Worm (Caenorhabditis elegans): ENCODE data around the gene asp-3.
A peak's percentile ranks its signal among the peaks of the same experiment; 100 is the strongest.

Gene asp-3

ce11 chrX:6808640-6809039 is 17.8 kb downstream of the asp-3 start:
- peak; percentile 47 for TF ChIP-seq ama-1 (optimal IDR thresholded peaks at IDR 0.05)
- peak in 1 of 6 experiments; percentile 75 for TF ChIP-seq elt-3 (tag; optimal IDR thresholded peaks at IDR 0.05)
- TF ChIP-seq nhr-90 (tag; optimal IDR thresholded peaks at IDR 0.05; ENCODE audit: poor library complexity): peak; percentile 59
- peak in 1 of 2 experiments; percentile 81 for TF ChIP-seq lin-35 (GFP tag; optimal IDR thresholded peaks at IDR 0.05)
- peak; percentile 36 for TF ChIP-seq C16A3.4 (tag; optimal IDR thresholded peaks at IDR 0.05)
- no peak for TF ChIP-seq zag-1 (tag; optimal IDR thresholded peaks at IDR 0.05)
- TF ChIP-seq irx-1 (tag; optimal IDR thresholded peaks at IDR 0.05): no peak
- TF ChIP-seq nhr-71 (tag; optimal IDR thresholded peaks at IDR 0.05): peak; percentile 49
- peak; percentile 39 for TF ChIP-seq grh-1 (GFP tag; IDR thresholded peaks at IDR 0.05)
- TF ChIP-seq nhr-47 (tag; optimal IDR thresholded peaks at IDR 0.05): peak; percentile 9
- no peak for TF ChIP-seq fkh-8 (tag; optimal IDR thresholded peaks at IDR 0.05)
- no peak for TF ChIP-seq ztf-11 (tag; optimal IDR thresholded peaks at IDR 0.05)
- TF ChIP-seq lsy-2 (tag; optimal IDR thresholded peaks at IDR 0.05): peak in 1 of 2 experiments; percentile 27
- TF ChIP-seq elt-2 (tag; optimal IDR thresholded peaks at IDR 0.05): peak; percentile 37
- TF ChIP-seq nhr-20 (tag; optimal IDR thresholded peaks at IDR 0.05): peak; percentile 77
- TF ChIP-seq xbp-1 (tag; optimal IDR thresholded peaks at IDR 0.05): peak; percentile 16
- no peak for TF ChIP-seq nhr-237 (tag; optimal IDR thresholded peaks at IDR 0.05)
- TF ChIP-seq mef-2 (tag; optimal IDR thresholded peaks at IDR 0.05): no peak
- no peak for TF ChIP-seq ceh-88 (GFP tag; IDR thresholded peaks at IDR 0.05)
- peak; percentile 31 for TF ChIP-seq lin-14 (GFP tag; optimal IDR thresholded peaks at IDR 0.05)
- peak; percentile 39 for TF ChIP-seq rnt-1 (tag; optimal IDR thresholded peaks at IDR 0.05)
- TF ChIP-seq tbx-2 (tag; optimal IDR thresholded peaks at IDR 0.05): peak; percentile 2
- peak; percentile 68 for TF ChIP-seq snu-23 (GFP tag; optimal IDR thresholded peaks at IDR 0.05)
- TF ChIP-seq mep-1 (tag; optimal IDR thresholded peaks at IDR 0.05): peak; percentile 67
- no peak for TF ChIP-seq F16B12.6 (tag; optimal IDR thresholded peaks at IDR 0.05)
- peak; percentile 34 for TF ChIP-seq hpl-2 (GFP tag; optimal IDR thresholded peaks at IDR 0.05)
- peak in 1 of 2 experiments; percentile 6 for TF ChIP-seq efl-1 (optimal IDR thresholded peaks at IDR 0.05)
- peak in 1 of 2 experiments; percentile 94 for TF ChIP-seq efl-1 (GFP tag; optimal IDR thresholded peaks at IDR 0.05 in 1 of 2)
- TF ChIP-seq nhr-19 (GFP tag; conservative IDR thresholded peaks at IDR 0.05): peak; percentile 35
- TF ChIP-seq swsn-7 (tag; optimal IDR thresholded peaks at IDR 0.05): peak; percentile 35
- peak in 1 of 3 experiments; percentile 6 for TF ChIP-seq dpl-1 (GFP tag; optimal IDR thresholded peaks at IDR 0.05)
- TF ChIP-seq vab-15 (tag; optimal IDR thresholded peaks at IDR 0.05): no peak
- peak in 1 of 2 experiments; percentile 60 for TF ChIP-seq mdl-1 (tag; optimal IDR thresholded peaks at IDR 0.05)
- TF ChIP-seq ceh-90 (tag; optimal IDR thresholded peaks at IDR 0.05): no peak
- peak; percentile 49 for TF ChIP-seq unc-130 (tag; optimal IDR thresholded peaks at IDR 0.05)
- peak; percentile 75 for TF ChIP-seq blmp-1 (tag; optimal IDR thresholded peaks at IDR 0.05)

- TF ChIP-seq zip-4 (GFP tag; optimal IDR thresholded peaks at IDR 0.05) (no peak), C34B4.2 (tag; optimal IDR thresholded peaks at IDR 0.05) (no peak), fkh-10 (GFP tag; optimal IDR thresholded peaks at IDR 0.05) (no peak), ceh-8 (GFP tag; optimal IDR thresholded peaks at IDR 0.05) (no peak), egl-13 (tag; optimal IDR thresholded peaks at IDR 0.05) (no peak), nhr-11 (tag; optimal IDR thresholded peaks at IDR 0.05) (no peak), nhr-77 (tag; optimal IDR thresholded peaks at IDR 0.05) (no peak), C04F5.9 (tag; optimal IDR thresholded peaks at IDR 0.05) (no peak), pag-3 (tag; optimal IDR thresholded peaks at IDR 0.05; ENCODE audit: borderline replicate concordance, insufficient read depth) (no peak), blmp-1 (tag; optimal IDR thresholded peaks at IDR 0.05) (no peak), nhr-20 (tag; optimal IDR thresholded peaks at IDR 0.05) (no peak), aha-1 (tag; optimal IDR thresholded peaks at IDR 0.05) (no peak), lin-15B (tag; optimal IDR thresholded peaks at IDR 0.05) (no peak), lsy-2 (tag; optimal IDR thresholded peaks at IDR 0.05) (no peak)
These were observed 22.2 kb downstream of the asp-3 start for ce11 chrX:6813025-6813424.

Data from whole organism, L1 larva.